Worm (Caenorhabditis elegans) whole organism, L3 larva: ENCODE measurements around the gene tbc-12.

ENCODE experiments used
- R02D3.7 ChIP-seq: fragments of 150-350 bp; optimal IDR thresholded peaks from 2 replicates; lab custom pipeline; 2014; ENCODE audit warnings: missing biosample characterization, missing genetic modification characterization
- ZK546.5 ChIP-seq: sonication (generic microtip); optimal IDR thresholded peaks from 2 replicates; lab custom pipeline; 2017; ENCODE audit warnings: missing biosample characterization, missing genetic modification characterization
- aly-2 ChIP-seq: fragments of 150-350 bp; optimal IDR thresholded peaks from 2 replicates; lab custom pipeline; 2014; ENCODE audit warnings: missing biosample characterization, missing genetic modification characterization
- ama-1 ChIP-seq: fragments of 150-350 bp; optimal IDR thresholded peaks from 2 replicates; lab custom pipeline; 2018
- ceh-16 ChIP-seq: sonication (generic microtip); optimal IDR thresholded peaks from 2 replicates; lab custom pipeline; 2017; ENCODE audit warnings: missing biosample characterization, missing genetic modification characterization
- ceh-28 ChIP-seq: fragments of 150-350 bp; optimal IDR thresholded peaks from 2 replicates; lab custom pipeline; 2014; ENCODE audit warnings: missing biosample characterization, missing genetic modification reagents, missing genetic modification characterization
- ceh-82 ChIP-seq: fragments of 150-350 bp; optimal IDR thresholded peaks from 2 replicates; lab custom pipeline; 2014; ENCODE audit warnings: missing biosample characterization, missing genetic modification characterization
- ceh-9 ChIP-seq: sonication (generic microtip); optimal IDR thresholded peaks from 2 replicates; lab custom pipeline; 2018; ENCODE audit warnings: missing biosample characterization, missing genetic modification characterization
- daf-12 ChIP-seq: fragments of 150-350 bp; optimal IDR thresholded peaks from 2 replicates; lab custom pipeline; 2014; ENCODE audit warnings: missing biosample characterization, missing genetic modification reagents, missing genetic modification characterization
- egl-27 ChIP-seq: sonication (generic microtip); optimal IDR thresholded peaks from 4 replicates; lab custom pipeline; 2017; ENCODE audit warnings: missing biosample characterization, missing genetic modification reagents, missing genetic modification characterization
- egl-5 ChIP-seq: fragments of 150-350 bp; optimal IDR thresholded peaks from 2 replicates; lab custom pipeline; 2017; ENCODE audit warnings: missing biosample characterization, missing genetic modification reagents, missing genetic modification characterization, inconsistent platforms
- elt-1 ChIP-seq: fragments of 150-350 bp; optimal IDR thresholded peaks from 2 replicates; lab custom pipeline; 2014; ENCODE audit warnings: missing biosample characterization, missing genetic modification characterization
- elt-2 ChIP-seq: sonication (generic microtip); optimal IDR thresholded peaks from 2 replicates; lab custom pipeline; 2016; ENCODE audit warnings: missing genetic modification reagents, mild to moderate bottlenecking, missing genetic modification characterization, missing compliant biosample characterization
- elt-3 ChIP-seq, 3 experiments: fragments of 150-350 bp in 1 of 3; sonication (generic microtip) in 2 of 3; optimal IDR thresholded peaks; 2 replicates in 2 of 3; 4 replicates in 1 of 3; lab custom pipeline; 2014 to 2017; ENCODE audit warnings: missing biosample characterization in 3 of 3, missing genetic modification characterization in 3 of 3
- eor-1 ChIP-seq, 2 experiments: fragments of 150-350 bp; optimal IDR thresholded peaks; 2 replicates each; lab custom pipeline; 2014 to 2018; ENCODE audit warnings: missing biosample characterization in 2 of 2, missing genetic modification characterization in 2 of 2
- fkh-10 ChIP-seq: sonication (generic microtip); optimal IDR thresholded peaks from 2 replicates; lab custom pipeline; 2017; ENCODE audit warnings: missing biosample characterization, missing genetic modification reagents, missing genetic modification characterization
- fkh-2 ChIP-seq: fragments of 150-350 bp; optimal IDR thresholded peaks from 2 replicates; lab custom pipeline; 2014; ENCODE audit warnings: missing biosample characterization, missing genetic modification reagents, missing genetic modification characterization
- fos-1 ChIP-seq: fragments of 150-350 bp; optimal IDR thresholded peaks from 2 replicates; lab custom pipeline; 2014; ENCODE audit warnings: missing biosample characterization, missing genetic modification characterization
- hmg-11 ChIP-seq: sonication (generic microtip); optimal IDR thresholded peaks from 2 replicates; lab custom pipeline; 2016; ENCODE audit warnings: missing genetic modification characterization, missing compliant biosample characterization
- jun-1 ChIP-seq: fragments of 150-350 bp; optimal IDR thresholded peaks from 2 replicates; lab custom pipeline; 2014; ENCODE audit warnings: missing biosample characterization, missing genetic modification reagents, missing genetic modification characterization
- lin-15B ChIP-seq: fragments of 150-350 bp; optimal IDR thresholded peaks from 2 replicates; lab custom pipeline; 2014; ENCODE audit warnings: missing biosample characterization, missing genetic modification characterization
- lin-39 ChIP-seq: fragments of 150-350 bp; optimal IDR thresholded peaks from 2 replicates; lab custom pipeline; 2018; ENCODE audit warnings: missing biosample characterization, missing genetic modification reagents, missing genetic modification characterization
- lsy-12 ChIP-seq: sonication (generic microtip); optimal IDR thresholded peaks from 2 replicates; lab custom pipeline; 2016; ENCODE audit warnings: mild to moderate bottlenecking, missing genetic modification characterization, missing compliant biosample characterization
- mdl-1 ChIP-seq: fragments of 150-350 bp; optimal IDR thresholded peaks from 2 replicates; lab custom pipeline; 2014; ENCODE audit warnings: missing biosample characterization, missing genetic modification characterization
- mml-1 ChIP-seq: fragments of 150-350 bp; sonication (generic microtip); optimal IDR thresholded peaks from 3 replicates; lab custom pipeline; 2014; ENCODE audit warnings: missing biosample characterization, missing genetic modification characterization
- nfya-1 ChIP-seq: sonication (generic microtip); optimal IDR thresholded peaks from 2 replicates; lab custom pipeline; 2017; ENCODE audit warnings: missing genetic modification characterization, mild to moderate bottlenecking, missing compliant biosample characterization, antibody characterized with exemption, moderate library complexity; ENCODE audit not compliant: insufficient read depth
- nhr-11 ChIP-seq: fragments of 150-350 bp; optimal IDR thresholded peaks from 2 replicates; lab custom pipeline; 2014; ENCODE audit warnings: missing biosample characterization, missing genetic modification characterization
- nhr-12 ChIP-seq: fragments of 150-350 bp; optimal IDR thresholded peaks from 2 replicates; lab custom pipeline; 2014; ENCODE audit warnings: missing biosample characterization, missing genetic modification characterization
- nhr-23 ChIP-seq: fragments of 150-350 bp; optimal IDR thresholded peaks from 2 replicates; lab custom pipeline; 2014; ENCODE audit warnings: missing biosample characterization, missing genetic modification reagents, missing genetic modification characterization
- nhr-237 ChIP-seq: fragments of 150-350 bp; optimal IDR thresholded peaks from 2 replicates; lab custom pipeline; 2014; ENCODE audit warnings: missing biosample characterization, missing genetic modification characterization
- nhr-25 ChIP-seq: sonication (generic microtip); optimal IDR thresholded peaks from 2 replicates; lab custom pipeline; 2017; ENCODE audit warnings: missing biosample characterization, missing genetic modification characterization
- nhr-28 ChIP-seq: fragments of 150-350 bp; optimal IDR thresholded peaks from 2 replicates; lab custom pipeline; 2014; ENCODE audit warnings: missing biosample characterization, missing genetic modification characterization
- nhr-43 ChIP-seq: sonication (generic microtip); optimal IDR thresholded peaks from 2 replicates; lab custom pipeline; 2016; ENCODE audit warnings: mild to moderate bottlenecking, missing genetic modification characterization, missing compliant biosample characterization; ENCODE audit not compliant: poor library complexity, severe bottlenecking
- nhr-67 ChIP-seq: fragments of 150-350 bp; optimal IDR thresholded peaks from 2 replicates; lab custom pipeline; 2014; ENCODE audit warnings: missing biosample characterization, missing genetic modification characterization
- nhr-76 ChIP-seq: fragments of 150-350 bp; sonication (generic microtip); optimal IDR thresholded peaks from 5 replicates; lab custom pipeline; 2014; ENCODE audit warnings: missing biosample characterization, missing genetic modification characterization
- nhr-77 ChIP-seq: fragments of 150-350 bp; optimal IDR thresholded peaks from 2 replicates; lab custom pipeline; 2014; ENCODE audit warnings: missing biosample characterization, missing genetic modification characterization
- pha-4 ChIP-seq: fragments of 150-350 bp; optimal IDR thresholded peaks from 2 replicates; lab custom pipeline; 2014; ENCODE audit warnings: missing biosample characterization, missing genetic modification reagents, missing genetic modification characterization
- pqm-1 ChIP-seq: fragments of 150-350 bp; optimal IDR thresholded peaks from 2 replicates; lab custom pipeline; 2017; ENCODE audit warnings: missing biosample characterization, missing genetic modification characterization, inconsistent platforms
- sea-2 ChIP-seq: fragments of 150-350 bp; sonication (generic microtip); optimal IDR thresholded peaks from 4 replicates; lab custom pipeline; 2014; ENCODE audit warnings: missing biosample characterization, missing genetic modification reagents, missing genetic modification characterization
- skn-1 ChIP-seq: fragments of 150-350 bp; optimal IDR thresholded peaks from 2 replicates; lab custom pipeline; 2014; ENCODE audit warnings: missing biosample characterization, missing genetic modification characterization
- snpc-4 ChIP-seq: fragments of 150-350 bp; optimal IDR thresholded peaks from 2 replicates; lab custom pipeline; 2014; ENCODE audit warnings: missing biosample characterization, missing genetic modification characterization
- tbx-2 ChIP-seq: sonication (generic microtip); optimal IDR thresholded peaks from 2 replicates; lab custom pipeline; 2016; ENCODE audit warnings: mild to moderate bottlenecking, missing genetic modification characterization, missing compliant biosample characterization
- unc-39 ChIP-seq: sonication (generic microtip); optimal IDR thresholded peaks from 4 replicates; lab custom pipeline; 2017; ENCODE audit warnings: missing biosample characterization, missing genetic modification characterization
- unc-62 ChIP-seq: fragments of 150-350 bp; sonication (generic microtip); optimal IDR thresholded peaks from 4 replicates; lab custom pipeline; 2014; ENCODE audit warnings: missing biosample characterization, missing genetic modification reagents, missing genetic modification characterization
- zag-1 ChIP-seq: fragments of 150-350 bp; optimal IDR thresholded peaks from 2 replicates; lab custom pipeline; 2014; ENCODE audit warnings: missing biosample characterization, missing genetic modification characterization
- ztf-11 ChIP-seq: fragments of 150-350 bp; optimal IDR thresholded peaks from 2 replicates; lab custom pipeline; 2014; ENCODE audit warnings: missing biosample characterization, missing genetic modification characterization
- ztf-4 ChIP-seq: fragments of 150-350 bp; optimal IDR thresholded peaks from 2 replicates; lab custom pipeline; 2014; ENCODE audit warnings: missing biosample characterization, missing genetic modification characterization

Gene tbc-12

DNA sequence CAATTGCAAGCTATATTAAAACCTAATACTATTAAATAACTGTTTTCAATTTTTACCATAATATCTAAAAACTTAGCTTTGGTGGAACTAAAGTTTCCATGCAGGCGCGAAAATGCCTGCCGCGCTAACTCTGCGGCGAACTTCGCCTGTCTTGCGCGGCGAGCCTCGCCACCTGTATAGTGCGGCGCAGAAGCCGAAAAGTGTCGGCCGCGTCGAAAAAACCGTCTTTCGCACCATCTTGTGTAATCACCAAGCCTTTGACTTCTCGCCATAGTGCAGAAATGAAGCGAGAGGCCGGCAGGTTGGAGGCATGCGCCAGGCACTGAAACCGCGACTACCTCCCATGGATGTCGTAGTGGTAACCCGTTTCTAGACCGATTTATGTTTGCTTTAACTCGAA lies 19.2 kb upstream of the tbc-12 start:
- peak; percentile 16 for TF ChIP-seq snpc-4 (tag; lab: Kevin White, UChicago)
- no peak for TF ChIP-seq ztf-11

DNA sequence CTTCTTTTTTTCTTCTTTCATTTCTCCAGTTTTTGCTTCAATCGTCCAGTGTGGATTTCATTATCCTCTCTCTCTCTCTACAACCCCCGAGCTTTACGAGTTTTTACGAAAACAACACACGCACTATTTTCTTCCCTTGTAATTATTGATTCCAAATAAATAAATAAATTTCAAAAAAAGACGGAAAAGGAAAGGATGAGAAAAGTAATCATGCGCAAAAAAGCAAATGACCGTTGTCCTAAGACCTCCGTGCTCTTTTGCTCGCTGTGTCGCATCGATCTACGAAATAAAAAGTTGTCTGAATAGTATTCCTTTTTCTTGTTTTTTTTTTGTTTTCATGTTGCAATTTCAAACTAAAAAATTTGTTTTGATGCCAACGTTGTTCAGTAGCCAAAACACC lies 18.4 kb upstream of the tbc-12 start:
- no peak for TF ChIP-seq unc-39 (tag; lab: Kevin White, UChicago)
- TF ChIP-seq sea-2 (GFP tag; lab: Kevin White, UChicago) = no peak
- no peak for TF ChIP-seq nhr-237 (tag; lab: Kevin White, UChicago)
- no peak for TF ChIP-seq mml-1
- TF ChIP-seq elt-2 (tag; lab: Kevin White, UChicago) = no peak
- no peak for TF ChIP-seq ztf-4 (tag; lab: Kevin White, UChicago)
- no peak for TF ChIP-seq nhr-77 (tag; lab: Kevin White, UChicago)
- TF ChIP-seq daf-12 (tag; lab: Kevin White, UChicago) = no peak
- TF ChIP-seq pqm-1 = no peak
- no peak for TF ChIP-seq nhr-11 (tag; lab: Kevin White, UChicago)
- no peak for TF ChIP-seq nhr-25 (tag; lab: Kevin White, UChicago)
- TF ChIP-seq elt-1 (tag; lab: Kevin White, UChicago) = no peak
- no peak for TF ChIP-seq zag-1
- no peak for TF ChIP-seq nhr-23
- no peak for TF ChIP-seq eor-1 (tag; optimal IDR thresholded peaks at IDR 0.05; lab: Kevin White, UChicago)
- no peak for TF ChIP-seq hmg-11
- no peak for TF ChIP-seq ceh-16 (tag; lab: Kevin White, UChicago)
- no peak for TF ChIP-seq mdl-1 (tag; lab: Kevin White, UChicago)
- TF ChIP-seq, all 47 proteins: peak for 0

DNA sequence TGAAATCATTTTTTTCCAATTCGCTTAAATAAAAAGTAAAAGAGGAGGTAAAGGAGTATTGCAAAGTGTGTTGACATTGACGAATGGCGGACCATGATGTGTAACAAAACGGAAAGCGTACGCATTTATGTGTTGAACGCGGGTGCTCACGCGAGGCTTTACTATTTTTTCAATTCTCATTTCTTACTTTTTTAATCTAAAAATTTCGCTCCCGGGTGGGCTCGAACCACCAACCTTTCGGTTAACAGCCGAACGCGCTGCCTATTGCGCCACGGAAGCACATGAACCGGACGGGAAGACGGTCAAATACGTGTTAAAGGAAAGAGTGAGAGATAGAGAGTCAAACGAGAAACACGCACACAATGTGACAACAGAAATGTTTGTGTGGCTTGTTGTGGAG lies 17.1 kb upstream of the tbc-12 start:
- TF ChIP-seq fkh-2 (tag; lab: Kevin White, UChicago) (no peak), elt-1 (tag; lab: Kevin White, UChicago) (no peak), jun-1 (tag; lab: Kevin White, UChicago) (peak; percentile 39), nhr-12 (tag; lab: Kevin White, UChicago) (no peak), fos-1 (tag; lab: Kevin White, UChicago) (peak; percentile 62), pha-4 (tag; lab: Kevin White, UChicago) (peak; percentile 70), zag-1 (no peak), nhr-23 (no peak), hmg-11 (peak; percentile 78), nhr-28 (tag; lab: Kevin White, UChicago) (no peak), ztf-4 (tag; lab: Kevin White, UChicago) (no peak), aly-2 (tag; lab: Kevin White, UChicago) (no peak), mml-1 (no peak), nhr-67 (no peak), nfya-1 (tag; lab: Kevin White, UChicago) (peak; percentile 66), nhr-25 (tag; lab: Kevin White, UChicago) (peak; percentile 39), nhr-43 (tag; lab: Kevin White, UChicago) (peak; percentile 37), skn-1 (tag; lab: Kevin White, UChicago) (peak; percentile 33), lin-39 (peak; percentile 30), daf-12 (tag; lab: Kevin White, UChicago) (no peak), R02D3.7 (tag; lab: Kevin White, UChicago) (no peak), mdl-1 (tag; lab: Kevin White, UChicago) (no peak), lin-15B (peak; percentile 18), egl-5 (tag; lab: Kevin White, UChicago) (no peak), ama-1 (lab: Kevin White, UChicago) (no peak), nhr-77 (tag; lab: Kevin White, UChicago) (no peak), nhr-76 (tag; lab: Kevin White, UChicago) (no peak), ceh-28 (no peak), sea-2 (GFP tag; lab: Kevin White, UChicago) (no peak), ceh-82 (tag; lab: Kevin White, UChicago) (no peak), nhr-237 (tag; lab: Kevin White, UChicago) (no peak), tbx-2 (tag; lab: Kevin White, UChicago) (peak; percentile 43), lsy-12 (tag; lab: Kevin White, UChicago) (peak; percentile 44), ceh-9 (tag; lab: Kevin White, UChicago) (no peak), pqm-1 (peak; percentile 38), eor-1 (tag; optimal IDR thresholded peaks at IDR 0.05; lab: Kevin White, UChicago) (no peak), egl-27 (peak; percentile 51), nhr-11 (tag; lab: Kevin White, UChicago) (no peak), ztf-11 (no peak), fkh-10 (GFP tag; lab: Kevin White, UChicago) (no peak), unc-62 (GFP tag; lab: Kevin White, UChicago) (no peak), snpc-4 (tag; lab: Kevin White, UChicago) (peak; percentile 13), ceh-16 (tag; lab: Kevin White, UChicago) (no peak), ZK546.5 (no peak), elt-3 (tag; optimal IDR thresholded peaks at IDR 0.05; lab: Kevin White, UChicago) (no peak), unc-39 (tag; lab: Kevin White, UChicago) (no peak), elt-2 (tag; lab: Kevin White, UChicago) (peak; percentile 58)
